Worm (Caenorhabditis elegans) whole organism, L2 larva: ENCODE measurements around the gene mtrf-1L.

Experiments used
- C34F6.9 ChIP-seq: fragments of 150-350 bp; optimal IDR thresholded peaks from 2 replicates; lab custom pipeline; 2014; ENCODE audit warnings: missing biosample characterization, missing genetic modification characterization
- F13H6.1 ChIP-seq: sonication (generic microtip); optimal IDR thresholded peaks from 2 replicates; lab custom pipeline; 2016; ENCODE audit warnings: missing genetic modification characterization, missing compliant biosample characterization
- ZK546.5 ChIP-seq: sonication (generic microtip); optimal IDR thresholded peaks from 2 replicates; lab custom pipeline; 2017; ENCODE audit warnings: missing biosample characterization, missing genetic modification characterization
- blmp-1 ChIP-seq: sonication (generic microtip); optimal IDR thresholded peaks from 2 replicates; lab custom pipeline; 2017; ENCODE audit warnings: missing genetic modification characterization, mild to moderate bottlenecking, missing compliant biosample characterization, antibody characterized with exemption, moderate library complexity; ENCODE audit not compliant: insufficient read depth
- ceh-16 ChIP-seq: fragments of 150-350 bp; optimal IDR thresholded peaks from 2 replicates; lab custom pipeline; 2014; ENCODE audit warnings: missing biosample characterization, missing genetic modification characterization
- crh-2 ChIP-seq: sonication (generic microtip); optimal IDR thresholded peaks from 2 replicates; lab custom pipeline; 2017; ENCODE audit warnings: missing biosample characterization, missing genetic modification characterization
- dmd-4 ChIP-seq: sonication (generic microtip); optimal IDR thresholded peaks from 2 replicates; lab custom pipeline; 2017; ENCODE audit warnings: missing biosample characterization, missing genetic modification characterization
- egl-27 ChIP-seq: sonication (generic microtip); optimal IDR thresholded peaks from 3 replicates; lab custom pipeline; 2017; ENCODE audit warnings: missing biosample characterization, missing genetic modification reagents, missing genetic modification characterization
- gmeb-1 ChIP-seq: fragments of 150-350 bp; optimal IDR thresholded peaks from 2 replicates; lab custom pipeline; 2014; ENCODE audit warnings: missing biosample characterization, missing genetic modification characterization
- lin-13 ChIP-seq: fragments of 150-350 bp; optimal IDR thresholded peaks from 2 replicates; lab custom pipeline; 2014; ENCODE audit warnings: missing biosample characterization, missing genetic modification reagents, missing genetic modification characterization
- lin-39 ChIP-seq: fragments of 150-350 bp; optimal IDR thresholded peaks from 2 replicates; lab custom pipeline; 2014; ENCODE audit warnings: missing biosample characterization, missing genetic modification reagents, missing genetic modification characterization
- mab-5 ChIP-seq: fragments of 150-350 bp; optimal IDR thresholded peaks from 2 replicates; lab custom pipeline; 2014; ENCODE audit warnings: missing biosample characterization, missing genetic modification characterization
- mdl-1 ChIP-seq, 2 experiments: fragments of 150-350 bp in 1 of 2; sonication (generic microtip) in 1 of 2; optimal IDR thresholded peaks; 2 replicates each; lab custom pipeline; 2017; ENCODE audit warnings: missing biosample characterization in 2 of 2, missing genetic modification characterization in 2 of 2
- nhr-11 ChIP-seq: fragments of 150-350 bp; optimal IDR thresholded peaks from 2 replicates; lab custom pipeline; 2014; ENCODE audit warnings: missing biosample characterization, missing genetic modification characterization
- nhr-21 ChIP-seq: fragments of 150-350 bp; optimal IDR thresholded peaks from 2 replicates; lab custom pipeline; 2014; ENCODE audit warnings: missing biosample characterization, missing genetic modification characterization
- nhr-23 ChIP-seq: fragments of 150-350 bp; optimal IDR thresholded peaks from 2 replicates; lab custom pipeline; 2014; ENCODE audit warnings: missing biosample characterization, missing genetic modification reagents, missing genetic modification characterization
- nhr-237 ChIP-seq: fragments of 150-350 bp; optimal IDR thresholded peaks from 2 replicates; lab custom pipeline; 2014; ENCODE audit warnings: missing biosample characterization, missing genetic modification characterization
- peb-1 ChIP-seq: fragments of 150-350 bp; optimal IDR thresholded peaks from 2 replicates; lab custom pipeline; 2014; ENCODE audit warnings: missing biosample characterization, missing genetic modification characterization
- sem-4 ChIP-seq: fragments of 150-350 bp; optimal IDR thresholded peaks from 2 replicates; lab custom pipeline; 2014; ENCODE audit warnings: missing biosample characterization, missing genetic modification reagents, missing genetic modification characterization
- skn-1 ChIP-seq: sonication (generic microtip); optimal IDR thresholded peaks from 2 replicates; lab custom pipeline; 2017; ENCODE audit warnings: missing biosample characterization, missing genetic modification characterization
- sma-9 ChIP-seq, 2 experiments: fragments of 150-350 bp in 1 of 2; sonication (generic microtip) in 1 of 2; optimal IDR thresholded peaks; 2 replicates each; lab custom pipeline; 2014 to 2016; ENCODE audit warnings: missing genetic modification characterization in 2 of 2, mild to moderate bottlenecking in 1 of 2, missing biosample characterization in 1 of 2, missing compliant biosample characterization in 1 of 2, missing genetic modification reagents in 1 of 2, moderate library complexity in 1 of 2
- snpc-4 ChIP-seq: fragments of 150-350 bp; optimal IDR thresholded peaks from 2 replicates; lab custom pipeline; 2014; ENCODE audit warnings: missing biosample characterization, missing genetic modification characterization
- unc-55 ChIP-seq: fragments of 150-350 bp; sonication (generic microtip); optimal IDR thresholded peaks from 3 replicates; lab custom pipeline; 2014; ENCODE audit warnings: missing biosample characterization, missing genetic modification reagents, missing genetic modification characterization
- zag-1 ChIP-seq: fragments of 150-350 bp; optimal IDR thresholded peaks from 2 replicates; lab custom pipeline; 2014; ENCODE audit warnings: missing biosample characterization, missing genetic modification characterization
- ztf-1 ChIP-seq: fragments of 200-800 bp; sonication (Bioruptor generic); conservative IDR thresholded peaks from 2 replicates; pipeline ENCODE4 v1.3.6; 2022; ENCODE audit warnings: missing genetic modification characterization, missing compliant biosample characterization
- ztf-4 ChIP-seq: fragments of 150-350 bp; optimal IDR thresholded peaks from 2 replicates; lab custom pipeline; 2014; ENCODE audit warnings: missing biosample characterization, missing genetic modification characterization

mtrf-1L gene

DNA sequence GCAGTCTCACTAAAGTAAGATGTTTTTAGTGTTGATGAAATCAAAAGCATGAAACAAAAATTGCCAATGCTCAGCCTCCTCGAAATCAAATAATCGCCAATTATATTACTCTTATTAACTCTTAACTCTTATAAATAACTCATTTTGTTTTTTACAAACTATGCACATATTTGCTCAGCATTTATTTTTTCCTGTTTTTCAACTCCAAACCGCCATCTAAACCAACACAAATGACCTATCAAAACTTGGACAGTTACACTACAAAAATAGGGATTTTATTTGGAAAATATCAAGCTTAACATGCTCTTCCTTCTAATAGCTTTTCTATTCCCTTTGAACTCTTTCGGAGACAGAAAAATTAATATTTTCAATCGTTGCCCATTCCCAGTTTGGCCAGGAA, 41.7 kb downstream of the mtrf-1L start, which contains the start of gene thn-6:
thn-6 (plus strand) TSS at position 301 of the 400 bp plus-strand sequence.
- no peak for TF ChIP-seq ztf-4 (tag; lab: Kevin White, UChicago)
- TF ChIP-seq mab-5 (tag; lab: Kevin White, UChicago): no peak
- no peak for TF ChIP-seq unc-55 (GFP tag; lab: Kevin White, UChicago)
- TF ChIP-seq sem-4: no peak
- TF ChIP-seq ztf-1 (GFP tag; lab: Robert Waterston, UW): no peak
- TF ChIP-seq lin-13: no peak
- TF ChIP-seq F13H6.1: no peak
- no peak for TF ChIP-seq ZK546.5 (tag; lab: Kevin White, UChicago)
- TF ChIP-seq lin-39 (tag; lab: Kevin White, UChicago): no peak
- TF ChIP-seq sma-9 (GFP tag; optimal IDR thresholded peaks at IDR 0.05; lab: Kevin White, UChicago): no peak
- TF ChIP-seq sma-9 (tag; optimal IDR thresholded peaks at IDR 0.05; lab: Kevin White, UChicago): no peak
- TF ChIP-seq, all 48 proteins: peak for 0

DNA sequence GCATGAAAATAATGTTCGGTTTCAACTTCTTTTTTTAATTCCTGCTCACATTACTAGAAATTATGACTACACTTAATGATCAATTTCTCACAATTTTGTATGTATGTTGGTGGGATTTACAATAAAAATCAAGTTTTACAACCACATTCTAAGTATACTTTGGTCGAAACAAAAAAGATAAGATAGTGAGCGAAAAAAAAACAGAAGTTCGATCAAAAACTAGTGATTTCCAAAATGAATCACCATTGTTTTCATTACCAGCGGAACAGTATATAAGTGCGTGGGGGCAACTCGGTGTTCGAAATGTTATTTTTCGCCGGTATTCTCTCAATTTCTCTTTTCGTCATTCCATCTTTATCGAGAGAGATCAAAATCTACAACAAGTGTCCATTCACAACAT, 43.6 kb downstream of the mtrf-1L start, which contains the start of gene thn-5:
thn-5 (plus strand) TSS at position 301 of the 400 bp plus-strand sequence.
- TF ChIP-seq lin-13 (no peak), mdl-1 (tag; optimal IDR thresholded peaks at IDR 0.05; lab: Kevin White, UChicago) (no peak), egl-27 (tag; lab: Kevin White, UChicago) (no peak), nhr-11 (no peak), blmp-1 (no peak), nhr-237 (tag; lab: Kevin White, UChicago) (no peak), nhr-23 (no peak), zag-1 (tag; lab: Kevin White, UChicago) (no peak), lin-39 (tag; lab: Kevin White, UChicago) (no peak), skn-1 (tag; lab: Kevin White, UChicago) (no peak), dmd-4 (no peak), snpc-4 (tag; lab: Kevin White, UChicago) (no peak), C34F6.9 (tag; lab: Kevin White, UChicago) (no peak), crh-2 (tag; lab: Kevin White, UChicago) (no peak), peb-1 (tag; lab: Kevin White, UChicago) (no peak), gmeb-1 (no peak), nhr-21 (tag; lab: Kevin White, UChicago) (no peak), ceh-16 (no peak)
- TF ChIP-seq, all 48 proteins: peak for 0
